Worm (Caenorhabditis elegans): ENCODE data around the gene C56G2.9.

The C56G2.9 gene

ce11 chrIII:6295972-6296700 lies 47.0 kb downstream of the C56G2.9 start, which contains the start of gene F47D12.7:
TSS of gene F47D12.7 (minus strand) at chrIII:6296022.
- TF ChIP-seq ets-7 (tag; optimal IDR thresholded peaks at IDR 0.05) (no peak), ceh-36 (tag; optimal IDR thresholded peaks at IDR 0.05) (no peak), B0310.2 (tag; optimal IDR thresholded peaks at IDR 0.05) (no peak), hmg-4 (GFP tag; optimal IDR thresholded peaks at IDR 0.05) (no peak), hnd-1 (tag; optimal IDR thresholded peaks at IDR 0.05) (no peak), tbx-37 (GFP tag; conservative IDR thresholded peaks at IDR 0.05) (no peak), F13C5.2 (tag; optimal IDR thresholded peaks at IDR 0.05) (no peak), tbx-11 (GFP tag; IDR thresholded peaks at IDR 0.05) (no peak), aly-1 (tag; optimal IDR thresholded peaks at IDR 0.05) (no peak), flt-1 (GFP tag; IDR thresholded peaks at IDR 0.05) (no peak), pes-1 (GFP tag; IDR thresholded peaks at IDR 0.05) (no peak), ama-1 (optimal IDR thresholded peaks at IDR 0.05) (no peak), sea-1 (GFP tag; conservative IDR thresholded peaks at IDR 0.05) (no peak), scrt-1 (GFP tag; IDR thresholded peaks at IDR 0.05) (no peak)

Data from whole organism, early embryonic.